Fruit fly (Drosophila melanogaster): ENCODE measurements around the gene brwl.
A peak's percentile ranks its signal among the peaks of the same experiment; 100 is the strongest.

brwl gene

dm6 chr2L:9567398-9567856 is 1.3 kb upstream of the brwl start (continued):
- TF ChIP-seq Ets97D (GFP tag; optimal IDR thresholded peaks at IDR 0.05) (peak; percentile 100), Lpt (GFP tag; optimal IDR thresholded peaks at IDR 0.05) (no peak), Deaf1 (tag; optimal IDR thresholded peaks at IDR 0.05) (peak; percentile 63), CG17359 (tag; optimal IDR thresholded peaks at IDR 0.05) (peak; percentile 99), sna (GFP tag; IDR thresholded peaks at IDR 0.05; ENCODE audit: partially characterized antibody) (no peak; the same call in 1 of the 2 replicates), fd102C (GFP tag; optimal IDR thresholded peaks at IDR 0.05) (peak; percentile 89), NFAT (GFP tag; IDR thresholded peaks at IDR 0.05) (peak; percentile 98), CG18262 (tag; optimal IDR thresholded peaks at IDR 0.05) (peak; percentile 91), sc (optimal IDR thresholded peaks at IDR 0.05) (no peak), sc (GFP tag; optimal IDR thresholded peaks at IDR 0.05) (peak; percentile 96), CG4707 (GFP tag; optimal IDR thresholded peaks at IDR 0.05) (peak; percentile 99), CG11093 (GFP tag; IDR thresholded peaks at IDR 0.05) (peak; percentile 33; the same call in 1 of the 3 replicates), CG30431 (GFP tag; optimal IDR thresholded peaks at IDR 0.05) (peak; percentile 90), Nf-YC (tag; optimal IDR thresholded peaks at IDR 0.05) (peak; percentile 88), CG10565 (GFP tag; optimal IDR thresholded peaks at IDR 0.05) (peak; percentile 90), CG5245 (GFP tag; optimal IDR thresholded peaks at IDR 0.05) (peak; percentile 96), CG10267 (tag; optimal IDR thresholded peaks at IDR 0.05) (peak; percentile 91), B-H1 (GFP tag; IDR thresholded peaks at IDR 0.05) (peak; percentile 90; the same call in 2 of the 3 replicates), CG6813 (GFP tag; optimal IDR thresholded peaks at IDR 0.05) (peak; percentile 100), prd (optimal IDR thresholded peaks at IDR 0.05) (no peak), prd (GFP tag; IDR thresholded peaks at IDR 0.05) (peak; percentile 72), ham (GFP tag; IDR thresholded peaks at IDR 0.05) (peak; percentile 89; the same call in 1 of the 2 replicates), Rfx (GFP tag; IDR thresholded peaks at IDR 0.05) (peak; percentile 98), CG7357 (GFP tag; IDR thresholded peaks at IDR 0.05) (peak; percentile 67), CG16813 (GFP tag; IDR thresholded peaks at IDR 0.05; ENCODE audit: partially characterized antibody) (no peak), CG11398 (GFP tag; optimal IDR thresholded peaks at IDR 0.05) (peak; percentile 97), Atf3 (GFP tag; optimal IDR thresholded peaks at IDR 0.05) (peak; percentile 88), toy (GFP tag; IDR thresholded peaks at IDR 0.05) (peak; percentile 85), ato (GFP tag; IDR thresholded peaks at IDR 0.05; ENCODE audit: partially characterized antibody) (no peak), Sin3A (optimal IDR thresholded peaks at IDR 0.05) (no peak), dysf (GFP tag; IDR thresholded peaks at IDR 0.05) (peak; percentile 95), zfh1 (GFP tag; IDR thresholded peaks at IDR 0.05) (peak; percentile 95), CG12219 (GFP tag; optimal IDR thresholded peaks at IDR 0.05) (peak; percentile 98), Max (GFP tag; optimal IDR thresholded peaks at IDR 0.05) (peak; percentile 96), nom (GFP tag; optimal IDR thresholded peaks at IDR 0.05) (peak; percentile 78), CG9437 (GFP tag; optimal IDR thresholded peaks at IDR 0.05) (peak; percentile 94), wek (GFP tag; optimal IDR thresholded peaks at IDR 0.05) (peak; percentile 99), lov (optimal IDR thresholded peaks at IDR 0.05) (no peak), lov (GFP tag; IDR thresholded peaks at IDR 0.05) (peak; percentile 97), CG42726 (GFP tag; IDR thresholded peaks at IDR 0.05; ENCODE audit: partially characterized antibody) (no peak), Neu2 (GFP tag; optimal IDR thresholded peaks at IDR 0.05; ENCODE audit: borderline replicate concordance) (no peak), CG6683 (GFP tag; optimal IDR thresholded peaks at IDR 0.05) (peak; percentile 98), jigr1 (GFP tag; IDR thresholded peaks at IDR 0.05) (no peak), dati (GFP tag; IDR thresholded peaks at IDR 0.05) (peak; percentile 91), chinmo (GFP tag; IDR thresholded peaks at IDR 0.05; ENCODE audit: partially characterized antibody) (peak; percentile 92; the same call in 3 of the 4 replicates), CkIIα-i1 (GFP tag; IDR thresholded peaks at IDR 0.05) (peak; percentile 82; the same call in 1 of the 2 replicates), CG16863 (GFP tag; optimal IDR thresholded peaks at IDR 0.05) (peak; percentile 91), CG5180 (GFP tag; optimal IDR thresholded peaks at IDR 0.05) (peak; percentile 93), her (GFP tag; optimal IDR thresholded peaks at IDR 0.05) (peak; percentile 96), MBD-R2 (GFP tag; IDR thresholded peaks at IDR 0.05) (peak; percentile 84), zfh2 (GFP tag; optimal IDR thresholded peaks at IDR 0.05) (peak; percentile 83)
